Fruit fly (Drosophila melanogaster): Measurements from ENCODE around the gene Qsox2.

DNA sequence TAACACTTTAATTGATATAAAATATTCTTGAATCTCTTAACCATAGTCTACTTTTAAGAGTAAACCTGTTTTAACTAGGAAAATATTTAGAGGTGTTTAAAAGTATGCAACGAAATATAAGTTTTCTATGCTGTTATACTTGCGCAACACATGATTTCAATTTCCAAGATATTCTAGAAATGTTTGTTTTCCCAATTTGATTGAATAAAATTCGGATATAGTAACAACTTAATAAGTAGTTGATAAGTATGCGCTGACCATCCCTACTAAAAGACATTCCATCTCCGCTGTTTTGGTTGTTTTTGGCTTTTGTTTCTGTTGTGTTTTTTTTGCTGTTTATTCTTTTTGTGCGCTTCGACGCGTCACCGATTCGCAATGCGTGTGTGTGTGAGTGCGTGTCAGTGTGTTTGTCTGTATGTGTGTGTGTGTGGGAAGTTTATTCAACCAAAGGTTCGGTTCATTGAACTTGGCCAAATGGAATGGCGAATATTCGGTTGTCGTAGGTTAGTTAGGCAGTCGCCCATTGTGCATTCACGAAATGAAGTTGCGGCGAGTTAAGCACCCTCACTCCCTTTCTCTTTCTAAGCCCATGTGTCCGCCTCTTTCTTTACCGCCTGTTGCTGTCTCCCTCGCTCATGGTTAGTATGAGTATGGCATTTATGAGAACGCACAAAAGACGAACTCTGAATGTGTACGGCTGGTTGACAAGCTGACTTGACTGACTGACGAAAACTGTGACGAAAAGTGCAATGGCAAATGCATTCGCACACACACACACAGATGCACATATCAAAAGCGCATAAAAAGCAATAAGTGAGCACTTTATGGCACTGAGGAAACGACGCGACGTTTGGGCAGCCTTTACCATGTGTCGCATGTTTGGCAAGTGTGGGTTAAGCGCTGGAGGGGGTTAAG, 17.3 kb upstream of the Qsox2 start:
- TF ChIP-seq h (optimal IDR thresholded peaks at IDR 0.05) (no peak), insv (optimal IDR thresholded peaks at IDR 0.05) (no peak), Sin3A (optimal IDR thresholded peaks at IDR 0.05) (no peak)
